Fruit fly (Drosophila melanogaster) whole organism, embryonic: ENCODE data around the gene CG15382.

Source experiments
- Atf3 ChIP-seq: fragments of 200-800 bp; sonication (Bioruptor generic); optimal IDR thresholded peaks from 3 replicates; lab custom pipeline; 2016; ENCODE audit warnings: missing biosample characterization, missing genetic modification characterization
- Atf6 ChIP-seq: fragments of 200-800 bp; sonication (Bioruptor generic); IDR thresholded peaks from 2 replicates; pipeline ENCODE4 v1.3.6; 2022; ENCODE audit warnings: missing biosample characterization, missing genetic modification characterization
- Bdp1 ChIP-seq: fragments of 200-800 bp; sonication (Bioruptor generic); optimal IDR thresholded peaks from 3 replicates; lab custom pipeline; 2016; ENCODE audit warnings: missing biosample characterization, missing genetic modification characterization
- CG10147 ChIP-seq: fragments of 200-800 bp; sonication (Bioruptor generic); optimal IDR thresholded peaks from 2 replicates; lab custom pipeline; 2019; ENCODE audit warnings: missing biosample characterization, mild to moderate bottlenecking, missing genetic modification characterization, moderate library complexity
- CG10267 ChIP-seq: fragments of 200-800 bp; sonication (Bioruptor generic); optimal IDR thresholded peaks from 2 replicates; lab custom pipeline; 2018; ENCODE audit warnings: missing biosample characterization, mild to moderate bottlenecking, missing genetic modification characterization, moderate library complexity
- CG11398 ChIP-seq: fragments of 200-800 bp; sonication (Bioruptor generic); optimal IDR thresholded peaks from 2 replicates; lab custom pipeline; 2016; ENCODE audit warnings: missing biosample characterization, missing genetic modification characterization
- CG1233 ChIP-seq: fragments of 200-800 bp; sonication (Bioruptor generic); optimal IDR thresholded peaks from 4 replicates; lab custom pipeline; 2018; ENCODE audit warnings: missing biosample characterization, mild to moderate bottlenecking, missing genetic modification characterization
- CG12659 ChIP-seq: fragments of 200-800 bp; sonication (Bioruptor generic); optimal IDR thresholded peaks from 3 replicates; lab custom pipeline; 2017; ENCODE audit warnings: mild to moderate bottlenecking, missing biosample characterization, missing genetic modification reagents, missing genetic modification characterization
- CG12744 ChIP-seq: fragments of 200-800 bp; sonication (Bioruptor generic); optimal IDR thresholded peaks from 2 replicates; lab custom pipeline; 2016; ENCODE audit warnings: missing biosample characterization, missing genetic modification characterization
- CG13287 ChIP-seq: fragments of 200-800 bp; sonication (Bioruptor generic); IDR thresholded peaks from 2 replicates; pipeline ENCODE4 v1.3.6; 2022; ENCODE audit warnings: missing biosample characterization, missing genetic modification characterization; ENCODE audit not compliant: partially characterized antibody
- CG15514 ChIP-seq: fragments of 200-800 bp; sonication (Bioruptor generic); optimal IDR thresholded peaks from 3 replicates; lab custom pipeline; 2017; ENCODE audit warnings: missing biosample characterization, missing genetic modification characterization, mild to moderate bottlenecking, moderate library complexity, missing genetic modification reagents
- CG1603 ChIP-seq: fragments of 200-800 bp; sonication (Bioruptor generic); optimal IDR thresholded peaks from 2 replicates; lab custom pipeline; 2019; ENCODE audit warnings: missing biosample characterization, mild to moderate bottlenecking, missing genetic modification characterization, moderate library complexity
- CG17385 ChIP-seq: fragments of 200-800 bp; sonication (Bioruptor generic); optimal IDR thresholded peaks from 3 replicates; lab custom pipeline; 2018; ENCODE audit warnings: missing biosample characterization, mild to moderate bottlenecking, missing genetic modification characterization
- CG17612 ChIP-seq: fragments of 200-800 bp; sonication (Bioruptor generic); IDR thresholded peaks from 2 replicates; pipeline ENCODE4 v1.3.6; 2022; ENCODE audit warnings: missing biosample characterization, missing genetic modification characterization
- CG31224 ChIP-seq: fragments of 200-800 bp; sonication (Bioruptor generic); IDR thresholded peaks from 2 replicates; pipeline ENCODE4 v1.3.6; 2022; ENCODE audit warnings: missing biosample characterization, missing genetic modification characterization
- CG31441 ChIP-seq: fragments of 200-800 bp; sonication (Bioruptor generic); IDR thresholded peaks from 2 replicates; pipeline ENCODE4 v1.3.6; 2022; ENCODE audit warnings: missing biosample characterization, missing genetic modification characterization
- CG33213 ChIP-seq: fragments of 200-800 bp; sonication (Bioruptor generic); optimal IDR thresholded peaks from 3 replicates; lab custom pipeline; 2016; ENCODE audit warnings: missing biosample characterization, missing genetic modification characterization
- CG3995 ChIP-seq: fragments of 200-800 bp; sonication (Bioruptor generic); optimal IDR thresholded peaks from 3 replicates; lab custom pipeline; 2016; ENCODE audit warnings: missing biosample characterization, missing genetic modification characterization
- CG4328 ChIP-seq: fragments of 200-800 bp; sonication (Bioruptor generic); optimal IDR thresholded peaks from 3 replicates; lab custom pipeline; 2017; ENCODE audit warnings: missing biosample characterization, missing genetic modification reagents, missing genetic modification characterization
- CG4424 ChIP-seq: fragments of 200-800 bp; sonication (Bioruptor generic); optimal IDR thresholded peaks from 3 replicates; lab custom pipeline; 2016; ENCODE audit warnings: missing biosample characterization, missing genetic modification characterization
- CG5180 ChIP-seq: fragments of 200-800 bp; sonication (Bioruptor generic); optimal IDR thresholded peaks from 3 replicates; lab custom pipeline; 2017; ENCODE audit warnings: missing biosample characterization, missing genetic modification characterization, mild to moderate bottlenecking, moderate library complexity, missing genetic modification reagents
- CG8944 ChIP-seq: fragments of 200-800 bp; sonication (Bioruptor generic); optimal IDR thresholded peaks from 3 replicates; lab custom pipeline; 2016; ENCODE audit warnings: missing biosample characterization, missing genetic modification characterization
- CG9727 ChIP-seq: fragments of 200-800 bp; sonication (Bioruptor generic); optimal IDR thresholded peaks from 3 replicates; lab custom pipeline; 2017; ENCODE audit warnings: missing biosample characterization, mild to moderate bottlenecking, missing genetic modification characterization
- Drgx ChIP-seq: fragments of 200-800 bp; sonication (Bioruptor generic); IDR thresholded peaks from 2 replicates; pipeline ENCODE4 v1.3.6; 2022; ENCODE audit warnings: missing biosample characterization, missing genetic modification characterization
- ERR ChIP-seq: fragments of 200-800 bp; sonication (Bioruptor generic); optimal IDR thresholded peaks from 2 replicates; lab custom pipeline; 2016; ENCODE audit warnings: missing biosample characterization, missing genetic modification characterization
- Fer2 ChIP-seq: fragments of 200-800 bp; sonication (Bioruptor generic); optimal IDR thresholded peaks from 2 replicates; lab custom pipeline; 2018; ENCODE audit warnings: missing biosample characterization, mild to moderate bottlenecking, missing genetic modification characterization, moderate library complexity
- Lhr ChIP-seq: fragments of 200-800 bp; sonication (Bioruptor generic); optimal IDR thresholded peaks from 3 replicates; lab custom pipeline; 2017; ENCODE audit warnings: mild to moderate bottlenecking, missing biosample characterization, missing genetic modification reagents, missing genetic modification characterization
- Lpt ChIP-seq: fragments of >200 bp; optimal IDR thresholded peaks from 2 replicates; lab custom pipeline; 2018; ENCODE audit warnings: missing biosample characterization, missing genetic modification characterization
- MBD-R2 ChIP-seq: fragments of 200-800 bp; sonication (Bioruptor generic); IDR thresholded peaks from 2 replicates; pipeline ENCODE4 v1.3.6; 2022; ENCODE audit warnings: missing biosample characterization, missing genetic modification characterization
- Max ChIP-seq: fragments of 200-800 bp; sonication (Bioruptor generic); optimal IDR thresholded peaks from 2 replicates; lab custom pipeline; 2016; ENCODE audit warnings: missing biosample characterization, mild to moderate bottlenecking, missing genetic modification characterization
- NC2β ChIP-seq: fragments of 200-800 bp; sonication (Bioruptor generic); optimal IDR thresholded peaks from 2 replicates; lab custom pipeline; 2016; ENCODE audit warnings: missing biosample characterization, missing genetic modification characterization
- Nf-YA ChIP-seq: fragments of 200-800 bp; sonication (Bioruptor generic); IDR thresholded peaks from 2 replicates; pipeline ENCODE4 v1.3.6; 2022; ENCODE audit warnings: missing biosample characterization, missing genetic modification characterization
- Sox102F ChIP-seq: fragments of 200-800 bp; sonication (Bioruptor generic); optimal IDR thresholded peaks from 2 replicates; lab custom pipeline; 2018; ENCODE audit warnings: missing biosample characterization, mild to moderate bottlenecking, missing genetic modification characterization, moderate library complexity
- amos ChIP-seq: fragments of 200-800 bp; sonication (Bioruptor generic); IDR thresholded peaks from 2 replicates; pipeline ENCODE4 v1.3.6; 2022; ENCODE audit warnings: missing biosample characterization, missing genetic modification characterization; ENCODE audit not compliant: partially characterized antibody
- ap ChIP-seq: fragments of 200-800 bp; sonication (Bioruptor generic); IDR thresholded peaks from 2 replicates; pipeline ENCODE4 v1.3.6; 2022; ENCODE audit warnings: missing biosample characterization, missing genetic modification characterization
- az2 ChIP-seq: fragments of 200-800 bp; sonication (Bioruptor generic); optimal IDR thresholded peaks from 3 replicates; lab custom pipeline; 2016; ENCODE audit warnings: missing biosample characterization, missing genetic modification characterization
- chn ChIP-seq: fragments of 200-800 bp; sonication (Bioruptor generic); optimal IDR thresholded peaks from 2 replicates; lab custom pipeline; 2016; ENCODE audit warnings: missing biosample characterization, missing genetic modification characterization
- dmrt11E ChIP-seq: fragments of 200-800 bp; sonication (Bioruptor generic); optimal IDR thresholded peaks from 3 replicates; lab custom pipeline; 2018; ENCODE audit warnings: missing biosample characterization, mild to moderate bottlenecking, missing genetic modification characterization, moderate library complexity
- fu2 ChIP-seq: fragments of 200-800 bp; sonication (Bioruptor generic); optimal IDR thresholded peaks from 2 replicates; lab custom pipeline; 2016; ENCODE audit warnings: missing biosample characterization, missing genetic modification characterization
- her ChIP-seq: fragments of 200-800 bp; sonication (Bioruptor generic); optimal IDR thresholded peaks from 2 replicates; lab custom pipeline; 2016; ENCODE audit warnings: missing biosample characterization, missing genetic modification characterization
- jigr1 ChIP-seq: fragments of 200-800 bp; sonication (Bioruptor generic); IDR thresholded peaks from 3 replicates; pipeline ENCODE4 v1.3.6; 2022; ENCODE audit warnings: missing biosample characterization, missing genetic modification characterization
- lab ChIP-seq: fragments of 200-800 bp; sonication (Bioruptor generic); optimal IDR thresholded peaks from 3 replicates; lab custom pipeline; 2017; ENCODE audit warnings: missing biosample characterization, missing genetic modification characterization, mild to moderate bottlenecking, moderate library complexity, missing genetic modification reagents
- lilli ChIP-seq: fragments of 200-800 bp; sonication (Bioruptor generic); optimal IDR thresholded peaks from 3 replicates; lab custom pipeline; 2016; ENCODE audit warnings: missing biosample characterization, missing genetic modification characterization
- nom ChIP-seq: fragments of 200-800 bp; sonication (Bioruptor generic); optimal IDR thresholded peaks from 2 replicates; lab custom pipeline; 2017; ENCODE audit warnings: missing biosample characterization, missing genetic modification characterization, mild to moderate bottlenecking, moderate library complexity, missing genetic modification reagents
- org-1 ChIP-seq: fragments of 200-800 bp; sonication (Bioruptor generic); optimal IDR thresholded peaks from 2 replicates; lab custom pipeline; 2017; ENCODE audit warnings: missing biosample characterization, missing genetic modification characterization
- row ChIP-seq: fragments of 200-800 bp; sonication (Bioruptor generic); IDR thresholded peaks from 3 replicates; pipeline ENCODE4 v1.3.6; 2022; ENCODE audit warnings: missing biosample characterization, missing genetic modification characterization
- sd ChIP-seq: fragments of 200-800 bp; sonication (Bioruptor generic); optimal IDR thresholded peaks from 3 replicates; lab custom pipeline; 2018; ENCODE audit warnings: missing biosample characterization, mild to moderate bottlenecking, missing genetic modification characterization, moderate library complexity
- tna ChIP-seq: fragments of 200-800 bp; sonication (Bioruptor generic); IDR thresholded peaks from 2 replicates; pipeline ENCODE4 v1.3.6; 2022; ENCODE audit warnings: missing biosample characterization, missing genetic modification characterization; ENCODE audit not compliant: partially characterized antibody
- vnd ChIP-seq: fragments of 200-800 bp; sonication (Bioruptor generic); IDR thresholded peaks from 3 replicates; pipeline ENCODE4 v1.3.6; 2022; ENCODE audit warnings: missing biosample characterization, missing genetic modification characterization; ENCODE audit not compliant: partially characterized antibody

The CG15382 gene

dm6 chr2L:2177969-2178809 lies 22.6 kb downstream of the CG15382 start, which contains the start of gene aop (continued):
- no peak for TF ChIP-seq Sox102F (GFP tag; lab: Kevin White, UChicago)
- no peak for TF ChIP-seq Lhr (GFP tag; lab: Kevin White, UChicago)
- no peak for TF ChIP-seq CG12744 (GFP tag; lab: Kevin White, UChicago)
- peak; percentile 30; the same call in 1 of the 2 replicates for TF ChIP-seq tna
- no peak for TF ChIP-seq chn
- peak; percentile 95 for TF ChIP-seq CG5180 (GFP tag; lab: Kevin White, UChicago)
- peak; percentile 29 for TF ChIP-seq CG12659 (GFP tag; lab: Kevin White, UChicago)
- TF ChIP-seq CG10267 (tag; lab: Kevin White, UChicago) = peak; percentile 18
- no peak for TF ChIP-seq az2 (GFP tag; lab: Kevin White, UChicago)
- peak; percentile 34 for TF ChIP-seq Bdp1 (GFP tag; lab: Kevin White, UChicago)
- TF ChIP-seq CG33213 (GFP tag; lab: Kevin White, UChicago) = peak; percentile 53
- peak; percentile 16 for TF ChIP-seq CG15514 (GFP tag; lab: Kevin White, UChicago)
- TF ChIP-seq CG13287 (GFP tag; lab: Robert Waterston, UW) = peak; percentile 48
- no peak for TF ChIP-seq MBD-R2 (GFP tag; lab: Robert Waterston, UW)
- TF ChIP-seq CG3995 (GFP tag; lab: Kevin White, UChicago) = no peak
- TF ChIP-seq CG17612 = no peak
- TF ChIP-seq Max (GFP tag; lab: Kevin White, UChicago) = no peak
- peak; percentile 33; the same call in 1 of the 2 replicates for TF ChIP-seq CG31441 (GFP tag; lab: Robert Waterston, UW)
- no peak for TF ChIP-seq CG10147
- no peak for TF ChIP-seq org-1 (GFP tag; lab: Kevin White, UChicago)
- TF ChIP-seq sd (tag; lab: Kevin White, UChicago) = no peak
- peak; percentile 8 for TF ChIP-seq dmrt11E (tag; lab: Kevin White, UChicago)
- peak; percentile 10 for TF ChIP-seq CG8944 (GFP tag; lab: Kevin White, UChicago)
- peak; percentile 46 for TF ChIP-seq nom (GFP tag; lab: Kevin White, UChicago)
- no peak for TF ChIP-seq jigr1 (GFP tag; lab: Robert Waterston, UW)
- peak; percentile 28 for TF ChIP-seq her (GFP tag; lab: Kevin White, UChicago)
- TF ChIP-seq Drgx (GFP tag; lab: Robert Waterston, UW) = no peak; the same call in 1 of the 2 replicates
- no peak for TF ChIP-seq CG31224
- no peak for TF ChIP-seq Nf-YA (GFP tag; lab: Robert Waterston, UW)
- peak; percentile 27 for TF ChIP-seq CG9727 (GFP tag; lab: Kevin White, UChicago)
- TF ChIP-seq lilli = no peak
- no peak for TF ChIP-seq ERR
- peak; percentile 32; the same call in 1 of the 2 replicates for TF ChIP-seq amos
- TF ChIP-seq CG4328 (GFP tag; lab: Kevin White, UChicago) = peak; percentile 21
- no peak for TF ChIP-seq Atf3
- TF ChIP-seq CG1603 (tag; lab: Kevin White, UChicago) = no peak
- no peak for TF ChIP-seq Lpt (GFP tag; lab: Kevin White, UChicago)
- TF ChIP-seq CG17385 (GFP tag; lab: Kevin White, UChicago) = no peak
- TF ChIP-seq CG1233 (GFP tag; lab: Kevin White, UChicago) = no peak
- no peak for TF ChIP-seq CG11398 (GFP tag; lab: Kevin White, UChicago)
- no peak for TF ChIP-seq Atf6 (GFP tag; lab: Robert Waterston, UW)
- no peak for TF ChIP-seq CG4424
- TF ChIP-seq ap (GFP tag; lab: Robert Waterston, UW) = no peak
- TF ChIP-seq lab = peak; percentile 52
- peak; percentile 23; the same call in 1 of the 3 replicates for TF ChIP-seq row
- peak; percentile 29 for TF ChIP-seq NC2β
- no peak for TF ChIP-seq Fer2
- no peak for TF ChIP-seq vnd
- no peak for TF ChIP-seq fu2 (GFP tag; lab: Kevin White, UChicago)
